Worm (Caenorhabditis elegans): ENCODE results near the gene pals-20.

pals-20 gene

ce11 chrIII:1416571-1416970 lies 28.4 kb upstream of the pals-20 start:
- TF ChIP-seq snu-23 (GFP tag; optimal IDR thresholded peaks at IDR 0.05) (no peak), egl-13 (tag; optimal IDR thresholded peaks at IDR 0.05) (no peak), pax-3 (tag; optimal IDR thresholded peaks at IDR 0.05) (no peak), swsn-7 (tag; optimal IDR thresholded peaks at IDR 0.05) (no peak), elt-2 (tag; optimal IDR thresholded peaks at IDR 0.05) (no peak), hlh-17 (GFP tag; optimal IDR thresholded peaks at IDR 0.05; ENCODE audit: borderline replicate concordance) (no peak)

- TF ChIP-seq hlh-4 (tag; optimal IDR thresholded peaks at IDR 0.05) (no peak), aly-2 (tag; optimal IDR thresholded peaks at IDR 0.05) (no peak), ets-5 (GFP tag; IDR thresholded peaks at IDR 0.05) (no peak), elt-2 (tag; optimal IDR thresholded peaks at IDR 0.05) (no peak), ceh-90 (tag; optimal IDR thresholded peaks at IDR 0.05) (no peak), mep-1 (tag; optimal IDR thresholded peaks at IDR 0.05) (no peak), irx-1 (tag; optimal IDR thresholded peaks at IDR 0.05) (no peak), nhr-77 (tag; optimal IDR thresholded peaks at IDR 0.05) (no peak), unc-30 (tag; optimal IDR thresholded peaks at IDR 0.05) (no peak), nhr-47 (tag; optimal IDR thresholded peaks at IDR 0.05) (no peak), egl-13 (tag; optimal IDR thresholded peaks at IDR 0.05) (no peak), unc-62 (GFP tag; optimal IDR thresholded peaks at IDR 0.05) (no peak), isw-1 (GFP tag; IDR thresholded peaks at IDR 0.05) (no peak), lin-15B (tag; optimal IDR thresholded peaks at IDR 0.05) (no peak), nhr-71 (tag; optimal IDR thresholded peaks at IDR 0.05) (no peak)
These were observed 25.9 kb upstream of the pals-20 start, which contains the start of gene Y82E9BR.14 for ce11 chrIII:1413890-1414613. TSS of gene Y82E9BR.14 (minus strand) at chrIII:1414116.

ce11 chrIII:1413125-1413837 lies 25.2 kb upstream of the pals-20 start:
- TF ChIP-seq zip-4 (GFP tag; optimal IDR thresholded peaks at IDR 0.05) (no peak), nhr-76 (tag; optimal IDR thresholded peaks at IDR 0.05) (no peak), nhr-84 (tag; optimal IDR thresholded peaks at IDR 0.05) (no peak), C04F5.9 (tag; optimal IDR thresholded peaks at IDR 0.05) (no peak), unc-130 (tag; optimal IDR thresholded peaks at IDR 0.05) (no peak), ces-1 (GFP tag; optimal IDR thresholded peaks at IDR 0.05) (no peak), irx-1 (tag; optimal IDR thresholded peaks at IDR 0.05) (no peak), nhr-237 (tag; optimal IDR thresholded peaks at IDR 0.05) (no peak), pax-3 (tag; optimal IDR thresholded peaks at IDR 0.05) (no peak), grh-1 (GFP tag; IDR thresholded peaks at IDR 0.05) (no peak), skn-1 (tag; optimal IDR thresholded peaks at IDR 0.05) (no peak), hpl-2 (GFP tag; optimal IDR thresholded peaks at IDR 0.05) (no peak), nhr-28 (tag; optimal IDR thresholded peaks at IDR 0.05) (no peak), lir-3 (tag; optimal IDR thresholded peaks at IDR 0.05; ENCODE audit: poor library complexity) (no peak), zag-1 (tag; optimal IDR thresholded peaks at IDR 0.05) (no peak)

- TF ChIP-seq fos-1 (tag; optimal IDR thresholded peaks at IDR 0.05) = no peak
These were observed 21.0 kb upstream of the pals-20 start, which contains the start of gene Y82E9BR.22 for ce11 chrIII:1409139-1409538. TSS of gene Y82E9BR.22 (minus strand) at chrIII:1409239.

ce11 chrIII:1403108-1403507 lies 15.0 kb upstream of the pals-20 start, which contains the start of gene pals-18:
TSS of gene pals-18 (plus strand) at chrIII:1403408.
- TF ChIP-seq nhr-47 (tag; optimal IDR thresholded peaks at IDR 0.05) (no peak), rnt-1 (tag; optimal IDR thresholded peaks at IDR 0.05) (no peak), unc-86 (tag; optimal IDR thresholded peaks at IDR 0.05) (no peak), C04F5.9 (tag; optimal IDR thresholded peaks at IDR 0.05) (no peak), lin-14 (GFP tag; optimal IDR thresholded peaks at IDR 0.05) (no peak), zag-1 (tag; optimal IDR thresholded peaks at IDR 0.05) (no peak), tbx-2 (tag; optimal IDR thresholded peaks at IDR 0.05) (no peak), nhr-12 (tag; optimal IDR thresholded peaks at IDR 0.05) (no peak), aha-1 (tag; optimal IDR thresholded peaks at IDR 0.05) (no peak), hlh-17 (GFP tag; optimal IDR thresholded peaks at IDR 0.05; ENCODE audit: borderline replicate concordance) (no peak), ztf-4 (tag; optimal IDR thresholded peaks at IDR 0.05) (no peak), sptf-1 (tag; optimal IDR thresholded peaks at IDR 0.05) (no peak), ztf-11 (tag; optimal IDR thresholded peaks at IDR 0.05) (no peak), nhr-71 (tag; optimal IDR thresholded peaks at IDR 0.05) (no peak), lsy-2 (tag; optimal IDR thresholded peaks at IDR 0.05) (no peak), mab-9 (GFP tag; IDR thresholded peaks at IDR 0.05) (no peak), pag-3 (tag; optimal IDR thresholded peaks at IDR 0.05; ENCODE audit: borderline replicate concordance, insufficient read depth) (no peak)

All from whole organism, L1 larva.